Comparison of ENCODE assay signal across 3 worm cellular contexts in the genomic region with DNA sequence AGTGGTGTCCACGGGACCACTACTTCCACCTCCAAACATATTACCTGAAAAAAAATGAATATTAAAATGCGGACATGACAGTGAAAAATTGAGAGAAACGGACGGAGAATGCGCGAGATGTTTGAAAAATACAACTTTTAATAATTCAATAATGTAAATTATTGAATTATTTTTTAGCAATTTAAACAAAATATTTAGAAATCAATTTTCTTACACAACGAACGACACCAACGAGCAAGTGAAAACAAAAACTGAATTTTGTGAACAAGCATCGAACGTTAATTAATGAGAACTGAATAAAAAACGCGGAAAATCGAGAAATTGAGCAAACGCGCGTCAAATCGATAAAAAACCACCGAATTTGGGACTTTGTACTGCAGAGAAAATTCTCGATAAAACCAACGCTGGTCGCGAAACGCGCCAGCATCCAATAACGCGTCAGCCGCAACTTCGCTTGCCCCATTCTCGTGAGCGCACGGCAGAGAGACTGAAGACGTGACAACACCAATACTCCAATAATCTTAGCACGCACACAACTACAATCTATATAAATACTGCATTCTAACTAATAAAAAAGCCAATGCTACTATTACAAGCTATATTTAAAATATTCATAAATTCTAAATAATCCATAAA.
A peak's percentile ranks its signal among the peaks of the same experiment; 100 is the strongest.
TF ChIP-seq lines count a peak whose summit lies in the region.

A gene (minus strand): TSS at position 51 of the 636 bp plus-strand sequence.
A gene (plus strand): TSS at position 447 of the 636 bp plus-strand sequence.

TF ChIP-seq in whole organism, L1 larva, 84 proteins besides CTCF, POLR2A, EP300 and RAD21 (continued from another document and continues in another):
- TF ChIP-seq nhr-84 (tag; optimal IDR thresholded peaks at IDR 0.05; lab: Kevin White, UChicago) = no peak
- no peak for TF ChIP-seq vab-15 (tag; optimal IDR thresholded peaks at IDR 0.05; lab: Kevin White, UChicago)
- no peak for TF ChIP-seq ets-5 (GFP tag; IDR thresholded peaks at IDR 0.05; lab: Robert Waterston, UW)
- no peak for TF ChIP-seq nhr-28 (tag; optimal IDR thresholded peaks at IDR 0.05; lab: Kevin White, UChicago)
- peak; percentile 90 for TF ChIP-seq sup-37 (GFP tag; optimal IDR thresholded peaks at IDR 0.05; lab: Kevin White, UChicago)
- TF ChIP-seq nhr-20 (tag; optimal IDR thresholded peaks at IDR 0.05; lab: Kevin White, UChicago) = peak; percentile 96
- TF ChIP-seq ceh-88 (GFP tag; IDR thresholded peaks at IDR 0.05; lab: Robert Waterston, UW) = peak; percentile 77
- peak; percentile 95 for TF ChIP-seq nhr-19 (GFP tag; conservative IDR thresholded peaks at IDR 0.05; lab: Robert Waterston, UW)
- peak; percentile 21 for TF ChIP-seq aly-2 (tag; optimal IDR thresholded peaks at IDR 0.05; lab: Kevin White, UChicago)
- peak; percentile 72 for TF ChIP-seq fos-1 (tag; optimal IDR thresholded peaks at IDR 0.05; lab: Kevin White, UChicago)
- peak; percentile 22 for TF ChIP-seq pag-3 (tag; optimal IDR thresholded peaks at IDR 0.05; lab: Kevin White, UChicago; ENCODE audit: borderline replicate concordance, insufficient read depth)
- TF ChIP-seq alr-1 (tag; optimal IDR thresholded peaks at IDR 0.05; lab: Kevin White, UChicago; ENCODE audit: borderline replicate concordance) = no peak
- peak; percentile 95 for TF ChIP-seq tbx-2 (tag; optimal IDR thresholded peaks at IDR 0.05; lab: Kevin White, UChicago)
- peak; percentile 88 for TF ChIP-seq pax-3 (tag; optimal IDR thresholded peaks at IDR 0.05; lab: Kevin White, UChicago)
- peak; percentile 87 to 90 for TF ChIP-seq lin-35 (GFP tag; optimal IDR thresholded peaks at IDR 0.05; lab: Kevin White, UChicago)
- peak; percentile 36 for TF ChIP-seq fkh-4 (tag; optimal IDR thresholded peaks at IDR 0.05; lab: Kevin White, UChicago; ENCODE audit: borderline replicate concordance)
- peak; percentile 28 for TF ChIP-seq C04F5.9 (tag; optimal IDR thresholded peaks at IDR 0.05; lab: Kevin White, UChicago)
- peak; percentile 90 for TF ChIP-seq grh-1 (GFP tag; IDR thresholded peaks at IDR 0.05; lab: Robert Waterston, UW)
- TF ChIP-seq C34B4.2 (tag; optimal IDR thresholded peaks at IDR 0.05; lab: Kevin White, UChicago) = no peak
- no peak for TF ChIP-seq mef-2 (tag; optimal IDR thresholded peaks at IDR 0.05; lab: Kevin White, UChicago)
- TF ChIP-seq tlp-1 (tag; optimal IDR thresholded peaks at IDR 0.05; lab: Kevin White, UChicago) = no peak
- peak; percentile 59 for TF ChIP-seq F16B12.6 (tag; optimal IDR thresholded peaks at IDR 0.05; lab: Kevin White, UChicago)
- TF ChIP-seq sptf-1 (tag; optimal IDR thresholded peaks at IDR 0.05; lab: Kevin White, UChicago) = no peak
- TF ChIP-seq mep-1 (tag; optimal IDR thresholded peaks at IDR 0.05; lab: Kevin White, UChicago) = peak; percentile 94
- TF ChIP-seq lsy-2 (tag; optimal IDR thresholded peaks at IDR 0.05; lab: Kevin White, UChicago) = peak; percentile 90 to 92
- peak; percentile 51 for TF ChIP-seq aha-1 (tag; optimal IDR thresholded peaks at IDR 0.05; lab: Kevin White, UChicago)
- peak; percentile 73 for TF ChIP-seq unc-130 (tag; optimal IDR thresholded peaks at IDR 0.05; lab: Kevin White, UChicago)
- no peak for TF ChIP-seq ceh-63 (GFP tag; optimal IDR thresholded peaks at IDR 0.05; lab: Kevin White, UChicago)
- TF ChIP-seq unc-62 (GFP tag; optimal IDR thresholded peaks at IDR 0.05; lab: Kevin White, UChicago) = no peak
- TF ChIP-seq hpl-2 (GFP tag; optimal IDR thresholded peaks at IDR 0.05; lab: Kevin White, UChicago) = peak; percentile 59
- TF ChIP-seq nhr-12 (tag; optimal IDR thresholded peaks at IDR 0.05; lab: Kevin White, UChicago) = peak; percentile 36
- TF ChIP-seq nhr-77 (tag; optimal IDR thresholded peaks at IDR 0.05; lab: Kevin White, UChicago) = peak; percentile 82
- TF ChIP-seq ceh-82 (tag; optimal IDR thresholded peaks at IDR 0.05; lab: Kevin White, UChicago) = peak; percentile 92 to 95 (median 94)
- peak; percentile 83 for TF ChIP-seq lin-39 (tag; optimal IDR thresholded peaks at IDR 0.05; lab: Kevin White, UChicago)
- TF ChIP-seq mdl-1 (tag; optimal IDR thresholded peaks at IDR 0.05; lab: Kevin White, UChicago) = peak in 1 of 2 experiments; percentile 86
- TF ChIP-seq efl-1 (optimal IDR thresholded peaks at IDR 0.05; lab: Kevin White, UChicago) = peak; percentile 88
- peak; percentile 81 to 98 for TF ChIP-seq efl-1 (GFP tag; optimal IDR thresholded peaks at IDR 0.05 in 1 of 2; lab: Kevin White, UChicago)
- TF ChIP-seq elt-2 (tag; optimal IDR thresholded peaks at IDR 0.05; lab: Kevin White, UChicago) = peak; percentile 73
- TF ChIP-seq ceh-8 (GFP tag; optimal IDR thresholded peaks at IDR 0.05; lab: Kevin White, UChicago) = peak; percentile 83
- peak; percentile 93 for TF ChIP-seq lin-14 (GFP tag; optimal IDR thresholded peaks at IDR 0.05; lab: Kevin White, UChicago)

TF ChIP-seq in whole organism, L3 larva, 47 proteins besides CTCF, POLR2A, EP300 and RAD21 (continued from another document):
- TF ChIP-seq ama-1 (optimal IDR thresholded peaks at IDR 0.05; lab: Kevin White, UChicago) (peak; percentile 68), eor-1 (tag; optimal IDR thresholded peaks at IDR 0.05; lab: Kevin White, UChicago) (no peak), R02D3.7 (tag; optimal IDR thresholded peaks at IDR 0.05; lab: Kevin White, UChicago) (peak; percentile 70), lin-39 (tag; optimal IDR thresholded peaks at IDR 0.05; lab: Kevin White, UChicago) (peak; percentile 92), unc-62 (GFP tag; optimal IDR thresholded peaks at IDR 0.05; lab: Kevin White, UChicago) (no peak), nhr-77 (tag; optimal IDR thresholded peaks at IDR 0.05; lab: Kevin White, UChicago) (peak; percentile 21), elt-2 (tag; optimal IDR thresholded peaks at IDR 0.05; lab: Kevin White, UChicago) (peak; percentile 80), nhr-43 (tag; optimal IDR thresholded peaks at IDR 0.05; lab: Kevin White, UChicago; ENCODE audit: poor library complexity, severe bottlenecking) (peak; percentile 87), fkh-10 (GFP tag; optimal IDR thresholded peaks at IDR 0.05; lab: Kevin White, UChicago) (peak; percentile 56), nhr-76 (tag; optimal IDR thresholded peaks at IDR 0.05; lab: Kevin White, UChicago) (no peak), sea-2 (GFP tag; optimal IDR thresholded peaks at IDR 0.05; lab: Kevin White, UChicago) (no peak), aly-2 (tag; optimal IDR thresholded peaks at IDR 0.05; lab: Kevin White, UChicago) (no peak), hmg-11 (tag; optimal IDR thresholded peaks at IDR 0.05; lab: Kevin White, UChicago) (peak; percentile 82), nhr-67 (tag; optimal IDR thresholded peaks at IDR 0.05; lab: Kevin White, UChicago) (no peak), lsy-12 (tag; optimal IDR thresholded peaks at IDR 0.05; lab: Kevin White, UChicago) (peak; percentile 93), ztf-11 (tag; optimal IDR thresholded peaks at IDR 0.05; lab: Kevin White, UChicago) (no peak), fkh-2 (tag; optimal IDR thresholded peaks at IDR 0.05; lab: Kevin White, UChicago) (no peak), egl-5 (tag; optimal IDR thresholded peaks at IDR 0.05; lab: Kevin White, UChicago) (peak; percentile 42), ceh-28 (tag; optimal IDR thresholded peaks at IDR 0.05; lab: Kevin White, UChicago) (peak; percentile 87), ceh-16 (tag; optimal IDR thresholded peaks at IDR 0.05; lab: Kevin White, UChicago) (no peak), zag-1 (tag; optimal IDR thresholded peaks at IDR 0.05; lab: Kevin White, UChicago) (no peak), nhr-237 (tag; optimal IDR thresholded peaks at IDR 0.05; lab: Kevin White, UChicago) (no peak), pha-4 (tag; optimal IDR thresholded peaks at IDR 0.05; lab: Kevin White, UChicago) (peak; percentile 85), nhr-28 (tag; optimal IDR thresholded peaks at IDR 0.05; lab: Kevin White, UChicago) (no peak), mdl-1 (tag; optimal IDR thresholded peaks at IDR 0.05; lab: Kevin White, UChicago) (peak; percentile 24), egl-27 (tag; optimal IDR thresholded peaks at IDR 0.05; lab: Kevin White, UChicago) (peak; percentile 48), mml-1 (tag; optimal IDR thresholded peaks at IDR 0.05; lab: Kevin White, UChicago) (no peak), nfya-1 (tag; optimal IDR thresholded peaks at IDR 0.05; lab: Kevin White, UChicago; ENCODE audit: insufficient read depth) (peak; percentile 89), ceh-9 (tag; optimal IDR thresholded peaks at IDR 0.05; lab: Kevin White, UChicago) (no peak)

TF ChIP-seq in whole organism, young adult, 124 proteins besides CTCF, POLR2A, EP300 and RAD21 (continued from another document and continues in another):
- peak; percentile 98 for TF ChIP-seq hsf-1 (GFP tag; IDR thresholded peaks at IDR 0.05; lab: Robert Waterston, UW)
- TF ChIP-seq let-526 (GFP tag; IDR thresholded peaks at IDR 0.05; lab: Robert Waterston, UW) = 0 out of 2 replicates have a peak, but pooled peaks have one; percentile 21
- TF ChIP-seq F23B12.7 (tag; optimal IDR thresholded peaks at IDR 0.05; lab: Kevin White, UChicago; ENCODE audit: insufficient read depth) = peak; percentile 52
- TF ChIP-seq ztf-18 (tag; optimal IDR thresholded peaks at IDR 0.05; lab: Kevin White, UChicago) = peak; percentile 99
- TF ChIP-seq efl-1 (GFP tag; optimal IDR thresholded peaks at IDR 0.05; lab: Kevin White, UChicago) = peak; percentile 41
- 0 out of 2 replicates have a peak, but pooled peaks have one; percentile 41 for TF ChIP-seq B0019.2 (GFP tag; conservative IDR thresholded peaks at IDR 0.05; lab: Robert Waterston, UW)
- no peak for TF ChIP-seq ets-4 (GFP tag; optimal IDR thresholded peaks at IDR 0.05; lab: Kevin White, UChicago)
- peak; percentile 75 for TF ChIP-seq ceh-100 (GFP tag; IDR thresholded peaks at IDR 0.05; lab: Robert Waterston, UW)
- TF ChIP-seq snpc-4 (GFP tag; optimal IDR thresholded peaks at IDR 0.05; lab: Kevin White, UChicago) = peak; percentile 52
- TF ChIP-seq snpc-4 (tag; optimal IDR thresholded peaks at IDR 0.05; lab: Kevin White, UChicago) = peak in 3 of 4 experiments; percentile 76 to 84 (median 78)
- no peak for TF ChIP-seq sea-2 (GFP tag; IDR thresholded peaks at IDR 0.05; lab: Robert Waterston, UW)
- TF ChIP-seq lag-1 (GFP tag; IDR thresholded peaks at IDR 0.05; lab: Robert Waterston, UW) = no peak
- TF ChIP-seq ceh-91 (GFP tag; IDR thresholded peaks at IDR 0.05; lab: Robert Waterston, UW) = peak; percentile 72
- TF ChIP-seq atf-7 (tag; optimal IDR thresholded peaks at IDR 0.05; lab: Kevin White, UChicago) = peak; percentile 87
- peak; percentile 78 for TF ChIP-seq attf-3 (GFP tag; conservative IDR thresholded peaks at IDR 0.05; lab: Robert Waterston, UW)
- no peak for TF ChIP-seq egrh-3 (GFP tag; IDR thresholded peaks at IDR 0.05; lab: Robert Waterston, UW)
- no peak for TF ChIP-seq fkh-3 (tag; optimal IDR thresholded peaks at IDR 0.05; lab: Kevin White, UChicago)
- peak; percentile 91 for TF ChIP-seq repo-1 (tag; optimal IDR thresholded peaks at IDR 0.05; lab: Kevin White, UChicago)
- peak; percentile 79 for TF ChIP-seq F33H1.4 (GFP tag; IDR thresholded peaks at IDR 0.05; lab: Robert Waterston, UW)
- peak; percentile 96 for TF ChIP-seq ekl-4 (GFP tag; IDR thresholded peaks at IDR 0.05; lab: Robert Waterston, UW)
- TF ChIP-seq madf-10 (tag; optimal IDR thresholded peaks at IDR 0.05; lab: Kevin White, UChicago) = peak; percentile 75
- TF ChIP-seq dox-1 (GFP tag; IDR thresholded peaks at IDR 0.05; lab: Robert Waterston, UW) = peak; percentile 95
- no peak for TF ChIP-seq F57A8.1 (GFP tag; optimal IDR thresholded peaks at IDR 0.05; lab: Kevin White, UChicago)
- TF ChIP-seq mel-28 (tag; optimal IDR thresholded peaks at IDR 0.05; lab: Kevin White, UChicago; ENCODE audit: borderline replicate concordance) = no peak
- TF ChIP-seq lin-26 (GFP tag; IDR thresholded peaks at IDR 0.05; lab: Robert Waterston, UW) = peak; percentile 49; the same call in 1 of the 2 replicates
- peak; percentile 67 for TF ChIP-seq B0035.1 (tag; optimal IDR thresholded peaks at IDR 0.05; lab: Kevin White, UChicago)
- TF ChIP-seq him-1 (tag; optimal IDR thresholded peaks at IDR 0.05; lab: Kevin White, UChicago) = peak; percentile 36
- no peak; the same call in 1 of the 2 replicates for TF ChIP-seq zfh-2 (GFP tag; conservative IDR thresholded peaks at IDR 0.05; lab: Robert Waterston, UW)
- no peak for TF ChIP-seq T07F8.4 (tag; optimal IDR thresholded peaks at IDR 0.05; lab: Kevin White, UChicago)
- no peak for TF ChIP-seq nhr-120 (GFP tag; IDR thresholded peaks at IDR 0.05; lab: Robert Waterston, UW)
- TF ChIP-seq egl-18 (GFP tag; IDR thresholded peaks at IDR 0.05; lab: Robert Waterston, UW) = 0 out of 2 replicates have a peak, but pooled peaks have one; percentile 39
- peak; percentile 74 for TF ChIP-seq hmg-1.2 (GFP tag; IDR thresholded peaks at IDR 0.05; lab: Robert Waterston, UW)
- TF ChIP-seq nhr-179 (tag; optimal IDR thresholded peaks at IDR 0.05; lab: Kevin White, UChicago) = no peak
- TF ChIP-seq hlh-12 (tag; optimal IDR thresholded peaks at IDR 0.05; lab: Kevin White, UChicago) = no peak
- TF ChIP-seq hmg-20 (GFP tag; IDR thresholded peaks at IDR 0.05; lab: Robert Waterston, UW) = peak; percentile 88
- TF ChIP-seq dpl-1 (GFP tag; optimal IDR thresholded peaks at IDR 0.05; lab: Kevin White, UChicago) = peak; percentile 63
- TF ChIP-seq ZK185.1 (tag; optimal IDR thresholded peaks at IDR 0.05; lab: Kevin White, UChicago; ENCODE audit: poor library complexity, severe bottlenecking) = peak; percentile 75
- no peak for TF ChIP-seq sdz-38 (tag; optimal IDR thresholded peaks at IDR 0.05; lab: Kevin White, UChicago)
- TF ChIP-seq hrde-1 (tag; optimal IDR thresholded peaks at IDR 0.05; lab: Kevin White, UChicago; ENCODE audit: borderline replicate concordance) = no peak
- TF ChIP-seq Y95B8A.8 (GFP tag; IDR thresholded peaks at IDR 0.05; lab: Robert Waterston, UW) = 0 out of 2 replicates have a peak, but pooled peaks have one; percentile 32
- TF ChIP-seq bed-1 (GFP tag; IDR thresholded peaks at IDR 0.05; lab: Robert Waterston, UW) = no peak
- TF ChIP-seq F22D6.2 (tag; optimal IDR thresholded peaks at IDR 0.05; lab: Kevin White, UChicago) = peak; percentile 62
- no peak for TF ChIP-seq cebp-2 (GFP tag; IDR thresholded peaks at IDR 0.05; lab: Robert Waterston, UW)
- TF ChIP-seq nfyb-1 (GFP tag; IDR thresholded peaks at IDR 0.05; lab: Robert Waterston, UW) = peak; percentile 95
- peak; percentile 78 for TF ChIP-seq lsl-1 (GFP tag; optimal IDR thresholded peaks at IDR 0.05; lab: Kevin White, UChicago)
- TF ChIP-seq hlh-26 (GFP tag; conservative IDR thresholded peaks at IDR 0.05; lab: Robert Waterston, UW) = no peak
- no peak for TF ChIP-seq F55B11.4 (tag; optimal IDR thresholded peaks at IDR 0.05; lab: Kevin White, UChicago; ENCODE audit: borderline replicate concordance, insufficient read depth)
- peak; percentile 70 for TF ChIP-seq Y67H2A.10 (GFP tag; conservative IDR thresholded peaks at IDR 0.05; lab: Robert Waterston, UW)
- TF ChIP-seq tlf-1 (GFP tag; optimal IDR thresholded peaks at IDR 0.05; lab: Kevin White, UChicago) = peak; percentile 85
- TF ChIP-seq Y53G8AR.9 (GFP tag; conservative IDR thresholded peaks at IDR 0.05; lab: Robert Waterston, UW) = peak; percentile 96
- TF ChIP-seq somi-1 (GFP tag; optimal IDR thresholded peaks at IDR 0.05; lab: Kevin White, UChicago) = peak; percentile 55
- TF ChIP-seq nhr-80 (tag; optimal IDR thresholded peaks at IDR 0.05; lab: Kevin White, UChicago) = peak; percentile 70
- TF ChIP-seq let-607 (tag; optimal IDR thresholded peaks at IDR 0.05; lab: Kevin White, UChicago) = peak; percentile 23 to 86
- TF ChIP-seq ceh-58 (GFP tag; IDR thresholded peaks at IDR 0.05; lab: Robert Waterston, UW) = no peak
- peak; percentile 1 for TF ChIP-seq rpc-1 (optimal IDR thresholded peaks at IDR 0.05; lab: Kevin White, UChicago)
- TF ChIP-seq rpc-1 (tag; optimal IDR thresholded peaks at IDR 0.05; lab: Kevin White, UChicago) = no peak
- TF ChIP-seq Y56A3A.18 (GFP tag; IDR thresholded peaks at IDR 0.05; lab: Robert Waterston, UW) = peak; percentile 96
- no peak for TF ChIP-seq ztf-22 (GFP tag; optimal IDR thresholded peaks at IDR 0.05; lab: Kevin White, UChicago)
- no peak for TF ChIP-seq Y79H2A.3 (GFP tag; conservative IDR thresholded peaks at IDR 0.05; lab: Robert Waterston, UW)
- peak; percentile 75 for TF ChIP-seq madf-8 (GFP tag; conservative IDR thresholded peaks at IDR 0.05; lab: Robert Waterston, UW)
- TF ChIP-seq tbx-9 (tag; optimal IDR thresholded peaks at IDR 0.05; lab: Kevin White, UChicago; ENCODE audit: borderline replicate concordance) = no peak
